Fruit fly (Drosophila melanogaster) whole organism, wandering third instar larva: Measurements from ENCODE around the gene Rh6.

Experiments used
- Abd-B ChIP-seq: fragments of >200 bp; optimal IDR thresholded peaks from 2 replicates; lab custom pipeline; 2017; ENCODE audit warnings: missing biosample characterization, missing genetic modification characterization
- Myc ChIP-seq: fragments of >200 bp; optimal IDR thresholded peaks from 2 replicates; lab custom pipeline; 2017

- TF ChIP-seq Myc (lab: Kevin White, UChicago) (no peak), Abd-B (no peak)
Observed at dm6 chr3R:15517113-15517512, 34.2 kb downstream of the Rh6 start.
